Worm (Caenorhabditis elegans) whole organism, L1 larva: ENCODE measurements around the gene spe-36.

ENCODE experiments used
- aha-1 ChIP-seq: fragments of 150-350 bp; optimal IDR thresholded peaks from 2 replicates; lab custom pipeline; 2014; ENCODE audit warnings: missing biosample characterization, missing genetic modification characterization
- aly-2 ChIP-seq: fragments of 150-350 bp; optimal IDR thresholded peaks from 2 replicates; lab custom pipeline; 2014; ENCODE audit warnings: missing biosample characterization, missing genetic modification characterization
- jun-1 ChIP-seq: fragments of 150-350 bp; optimal IDR thresholded peaks from 2 replicates; lab custom pipeline; 2014; ENCODE audit warnings: missing biosample characterization, missing genetic modification reagents, missing genetic modification characterization
- lsy-2 ChIP-seq, 2 experiments: fragments of 150-350 bp; optimal IDR thresholded peaks; 2 replicates each; lab custom pipeline; 2014; ENCODE audit warnings: missing biosample characterization in 2 of 2, missing genetic modification characterization in 2 of 2
- nhr-11 ChIP-seq: fragments of 150-350 bp; optimal IDR thresholded peaks from 2 replicates; lab custom pipeline; 2014; ENCODE audit warnings: missing biosample characterization, missing genetic modification characterization
- nhr-77 ChIP-seq: fragments of 150-350 bp; optimal IDR thresholded peaks from 2 replicates; lab custom pipeline; 2014; ENCODE audit warnings: missing biosample characterization, missing genetic modification characterization
- sup-37 ChIP-seq: fragments of 200-800 bp; sonication (Bioruptor generic); optimal IDR thresholded peaks from 2 replicates; lab custom pipeline; 2018; ENCODE audit warnings: mild to moderate bottlenecking, missing genetic modification characterization, missing compliant biosample characterization
- unc-130 ChIP-seq: fragments of 150-350 bp; optimal IDR thresholded peaks from 2 replicates; lab custom pipeline; 2017; ENCODE audit warnings: missing biosample characterization, missing genetic modification characterization, inconsistent platforms
- zag-1 ChIP-seq: fragments of 150-350 bp; optimal IDR thresholded peaks from 2 replicates; lab custom pipeline; 2014; ENCODE audit warnings: missing biosample characterization, missing genetic modification characterization
- ztf-11 ChIP-seq, 2 experiments: sonication (generic microtip); optimal IDR thresholded peaks; 2 replicates each; lab custom pipeline; 2016 to 2017; ENCODE audit warnings: missing genetic modification characterization in 2 of 2, missing biosample characterization in 1 of 2, missing compliant biosample characterization in 1 of 2

- TF ChIP-seq aha-1 (tag; lab: Kevin White, UChicago) (no peak), sup-37 (GFP tag; lab: Kevin White, UChicago) (no peak), ztf-11 (tag; optimal IDR thresholded peaks at IDR 0.05; lab: Kevin White, UChicago) (no peak), aly-2 (no peak), unc-130 (tag; lab: Kevin White, UChicago) (no peak), nhr-77 (no peak), jun-1 (tag; lab: Kevin White, UChicago) (no peak), nhr-11 (no peak), lsy-2 (tag; optimal IDR thresholded peaks at IDR 0.05; lab: Kevin White, UChicago) (no peak), zag-1 (tag; lab: Kevin White, UChicago) (no peak)
Measured at ce11 chrIV:11563090-11563489, 29.0 kb downstream of the spe-36 start.
